Fruit fly (Drosophila melanogaster) whole organism, prepupa: ENCODE results near the gene Sfp24C1.

Source experiments
- CG16779 ChIP-seq: fragments of 200-800 bp; sonication (Bioruptor generic); optimal IDR thresholded peaks from 3 replicates; lab custom pipeline; 2017; ENCODE audit warnings: missing biosample characterization, mild to moderate bottlenecking, missing genetic modification characterization
- CG8319 ChIP-seq: fragments of 200-800 bp; sonication (Bioruptor generic); optimal IDR thresholded peaks from 3 replicates; lab custom pipeline; 2016; ENCODE audit warnings: missing biosample characterization, missing genetic modification characterization
- Gug ChIP-seq: fragments of 200-800 bp; sonication (Bioruptor generic); IDR thresholded peaks from 2 replicates; pipeline ENCODE4 v1.3.6; 2022; ENCODE audit warnings: missing biosample characterization, missing genetic modification characterization
- Hr38 ChIP-seq: sonication (Bioruptor generic); optimal IDR thresholded peaks from 2 replicates; lab custom pipeline; 2016; ENCODE audit warnings: missing biosample characterization, missing genetic modification characterization
- Hr39 ChIP-seq: fragments of 200-800 bp; sonication (Bioruptor generic); optimal IDR thresholded peaks from 2 replicates; lab custom pipeline; 2016; ENCODE audit warnings: missing biosample characterization, missing genetic modification characterization
- OdsH ChIP-seq: fragments of 200-800 bp; sonication (Bioruptor generic); optimal IDR thresholded peaks from 3 replicates; lab custom pipeline; 2016; ENCODE audit warnings: missing biosample characterization, missing genetic modification characterization
- Sox102F ChIP-seq: fragments of 200-800 bp; sonication (Bioruptor generic); optimal IDR thresholded peaks from 2 replicates; lab custom pipeline; 2016; ENCODE audit warnings: missing biosample characterization, mild to moderate bottlenecking, missing genetic modification characterization
- Sox14 ChIP-seq: fragments of 200-800 bp; sonication (Bioruptor generic); optimal IDR thresholded peaks from 3 replicates; lab custom pipeline; 2016; ENCODE audit warnings: missing biosample characterization, missing genetic modification characterization
- eg ChIP-seq: fragments of 200-800 bp; sonication (Bioruptor generic); IDR thresholded peaks from 3 replicates; pipeline ENCODE4 v1.3.6; 2022; ENCODE audit warnings: missing biosample characterization, missing genetic modification characterization
- net ChIP-seq: fragments of 200-800 bp; sonication (Bioruptor generic); optimal IDR thresholded peaks from 3 replicates; lab custom pipeline; 2016; ENCODE audit warnings: missing biosample characterization, missing genetic modification characterization

DNA sequence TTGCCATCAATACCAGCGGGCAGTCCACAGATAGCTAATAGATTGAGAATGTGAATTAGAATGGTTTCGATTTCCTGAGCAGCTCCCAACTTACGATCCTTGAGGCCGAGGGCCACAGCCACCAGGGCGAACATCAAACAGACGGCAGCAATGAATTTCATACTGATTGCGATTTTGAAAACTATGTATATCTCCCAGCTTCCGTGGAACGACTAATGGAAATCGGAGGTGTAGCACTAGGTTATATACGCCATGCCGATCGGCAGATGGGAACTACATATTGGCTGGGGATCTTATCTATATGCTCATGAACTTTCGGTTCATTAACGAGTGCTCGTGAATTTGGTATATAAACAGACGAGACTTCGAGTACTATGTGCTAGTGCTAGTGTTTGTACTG lies 4.0 kb upstream of the Sfp24C1 start, which contains the start of gene IM33:
- no peak for TF ChIP-seq Hr39
- no peak for TF ChIP-seq Sox14 (GFP tag; lab: Kevin White, UChicago)
- TF ChIP-seq Sox102F (GFP tag; lab: Kevin White, UChicago) = no peak
- TF ChIP-seq OdsH (GFP tag; lab: Kevin White, UChicago) = no peak
- TF ChIP-seq eg (GFP tag; lab: Robert Waterston, UW) = no peak
- no peak for TF ChIP-seq Hr38 (GFP tag; lab: Kevin White, UChicago)
- no peak for TF ChIP-seq CG8319 (GFP tag; lab: Kevin White, UChicago)
- TF ChIP-seq net = no peak
- no peak for TF ChIP-seq CG16779 (tag; lab: Kevin White, UChicago)
- TF ChIP-seq Gug (GFP tag; lab: Robert Waterston, UW) = no peak
